Worm (Caenorhabditis elegans): ENCODE data around the gene fat-1.

DNA sequence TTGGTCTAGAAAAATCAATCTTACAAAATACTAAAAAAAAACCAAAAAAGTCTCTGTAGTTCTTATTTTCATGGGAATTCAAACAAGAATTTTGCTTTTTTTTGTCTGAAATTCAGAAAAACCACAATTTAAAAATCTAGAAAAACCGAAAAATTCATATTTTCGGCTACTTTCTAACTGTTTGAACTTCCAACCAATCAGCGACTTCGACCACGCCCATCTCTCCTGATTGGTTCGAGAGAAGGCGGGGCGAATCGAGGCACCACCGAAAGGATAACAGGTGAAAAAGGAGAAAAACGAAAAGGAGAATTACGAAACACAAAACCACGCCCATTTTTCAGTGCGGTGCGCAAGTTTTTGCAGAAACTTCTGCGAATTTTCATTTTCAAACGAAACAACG is 10.7 kb upstream of the fat-1 start:
- TF ChIP-seq tab-1 (GFP tag; IDR thresholded peaks at IDR 0.05): no peak
- TF ChIP-seq ztf-29 (GFP tag; IDR thresholded peaks at IDR 0.05): no peak
- TF ChIP-seq ztf-23 (GFP tag; IDR thresholded peaks at IDR 0.05): no peak

Data from whole organism, midembryonic.